Worm (Caenorhabditis elegans) whole organism, L4/young adult: ENCODE data around the gene rmd-1.

Experiments
- dao-5 ChIP-seq: sonication (generic microtip); optimal IDR thresholded peaks from 2 replicates; lab custom pipeline; 2016; ENCODE audit warnings: missing genotype, missing genetic modification characterization, moderate library complexity, missing compliant biosample characterization
- him-1 ChIP-seq: sonication (generic microtip); optimal IDR thresholded peaks from 2 replicates; lab custom pipeline; 2016; ENCODE audit warnings: missing genotype, missing genetic modification reagents, missing genetic modification characterization, missing compliant biosample characterization

DNA sequence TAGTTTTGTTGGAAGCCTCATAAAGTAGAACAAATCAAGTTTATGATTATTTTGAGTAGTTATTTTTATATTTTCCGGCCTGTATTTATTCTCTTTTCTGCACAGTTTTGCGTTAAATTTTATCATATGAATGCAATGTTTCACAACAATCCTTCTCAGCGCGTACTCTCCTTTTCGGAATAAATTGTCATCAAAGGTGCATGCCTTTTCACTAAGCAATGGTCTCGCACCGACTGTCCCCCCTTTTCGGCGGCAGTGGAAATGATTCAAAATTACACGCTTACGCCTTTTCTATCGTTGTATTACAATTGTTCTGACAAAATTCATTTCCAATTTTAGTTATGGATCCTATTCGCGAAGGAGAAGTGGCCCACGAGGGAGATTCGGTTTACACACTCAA lies 11.8 kb upstream of the rmd-1 start, which contains the start of the genes iff-1 and cdk-1:
- TF ChIP-seq dao-5 (no peak), him-1 (tag; lab: Kevin White, UChicago) (no peak)
